Fruit fly (Drosophila melanogaster) whole organism, embryonic: ENCODE measurements around the gene yin.

ENCODE experiments used
- CG10274 ChIP-seq: fragments of 200-800 bp; sonication (Bioruptor generic); optimal IDR thresholded peaks from 3 replicates; lab custom pipeline; 2017; ENCODE audit warnings: missing biosample characterization, mild to moderate bottlenecking, missing genetic modification characterization
- CG10462 ChIP-seq: fragments of 200-800 bp; sonication (Bioruptor generic); optimal IDR thresholded peaks from 2 replicates; lab custom pipeline; 2016; ENCODE audit warnings: missing biosample characterization, missing genetic modification characterization
- CG11398 ChIP-seq: fragments of 200-800 bp; sonication (Bioruptor generic); optimal IDR thresholded peaks from 2 replicates; lab custom pipeline; 2016; ENCODE audit warnings: missing biosample characterization, missing genetic modification characterization
- CG11504 ChIP-seq: fragments of 200-800 bp; sonication (Bioruptor generic); optimal IDR thresholded peaks from 3 replicates; lab custom pipeline; 2019; ENCODE audit warnings: missing biosample characterization, mild to moderate bottlenecking, missing genetic modification characterization, moderate library complexity
- CG12155 ChIP-seq: fragments of 200-800 bp; sonication (Bioruptor generic); optimal IDR thresholded peaks from 3 replicates; lab custom pipeline; 2016; ENCODE audit warnings: missing biosample characterization, missing genetic modification characterization
- CG12659 ChIP-seq: fragments of 200-800 bp; sonication (Bioruptor generic); optimal IDR thresholded peaks from 3 replicates; lab custom pipeline; 2017; ENCODE audit warnings: mild to moderate bottlenecking, missing biosample characterization, missing genetic modification reagents, missing genetic modification characterization
- CG12744 ChIP-seq: fragments of 200-800 bp; sonication (Bioruptor generic); optimal IDR thresholded peaks from 2 replicates; lab custom pipeline; 2016; ENCODE audit warnings: missing biosample characterization, missing genetic modification characterization
- CG17359 ChIP-seq: fragments of 200-800 bp; sonication (Bioruptor generic); optimal IDR thresholded peaks from 3 replicates; lab custom pipeline; 2018; ENCODE audit warnings: missing biosample characterization, mild to moderate bottlenecking, missing genetic modification characterization, moderate library complexity
- CG17802 ChIP-seq: fragments of 200-800 bp; sonication (Bioruptor generic); optimal IDR thresholded peaks from 2 replicates; lab custom pipeline; 2018; ENCODE audit warnings: missing biosample characterization, mild to moderate bottlenecking, missing genetic modification characterization, moderate library complexity
- CG2116 ChIP-seq: fragments of 200-800 bp; sonication (Bioruptor generic); optimal IDR thresholded peaks from 3 replicates; lab custom pipeline; 2018; ENCODE audit warnings: missing biosample characterization, mild to moderate bottlenecking, missing genetic modification characterization
- CG4328 ChIP-seq: fragments of 200-800 bp; sonication (Bioruptor generic); optimal IDR thresholded peaks from 3 replicates; lab custom pipeline; 2017; ENCODE audit warnings: missing biosample characterization, missing genetic modification reagents, missing genetic modification characterization
- CG4360 ChIP-seq: fragments of 200-800 bp; sonication (Bioruptor generic); IDR thresholded peaks from 2 replicates; pipeline ENCODE4 v1.3.6; 2022; ENCODE audit warnings: missing biosample characterization, missing genetic modification characterization
- CG43689 ChIP-seq: fragments of 200-800 bp; sonication (Bioruptor generic); IDR thresholded peaks from 2 replicates; pipeline ENCODE4 v1.3.6; 2022; ENCODE audit warnings: missing biosample characterization, missing genetic modification characterization
- CG5180 ChIP-seq: fragments of 200-800 bp; sonication (Bioruptor generic); optimal IDR thresholded peaks from 3 replicates; lab custom pipeline; 2017; ENCODE audit warnings: missing biosample characterization, missing genetic modification characterization, mild to moderate bottlenecking, moderate library complexity, missing genetic modification reagents
- CG9215 ChIP-seq: fragments of 200-800 bp; sonication (Bioruptor generic); IDR thresholded peaks from 2 replicates; pipeline ENCODE4 v1.3.6; 2022; ENCODE audit warnings: missing biosample characterization, missing genetic modification characterization
- CG9727 ChIP-seq: fragments of 200-800 bp; sonication (Bioruptor generic); optimal IDR thresholded peaks from 3 replicates; lab custom pipeline; 2017; ENCODE audit warnings: missing biosample characterization, mild to moderate bottlenecking, missing genetic modification characterization
- CG9817 ChIP-seq: fragments of 200-800 bp; sonication (Bioruptor generic); optimal IDR thresholded peaks from 2 replicates; lab custom pipeline; 2018; ENCODE audit warnings: missing biosample characterization, mild to moderate bottlenecking, missing genetic modification characterization, moderate library complexity
- CG9932 ChIP-seq: fragments of 200-800 bp; sonication (Bioruptor generic); IDR thresholded peaks from 2 replicates; pipeline ENCODE4 v1.3.6; 2022; ENCODE audit warnings: missing biosample characterization, missing genetic modification characterization
- CrebB ChIP-seq: fragments of 200-800 bp; sonication (Bioruptor generic); optimal IDR thresholded peaks from 3 replicates; lab custom pipeline; 2018; ENCODE audit warnings: missing biosample characterization, mild to moderate bottlenecking, missing genetic modification characterization
- Fer2 ChIP-seq: fragments of 200-800 bp; sonication (Bioruptor generic); optimal IDR thresholded peaks from 2 replicates; lab custom pipeline; 2018; ENCODE audit warnings: missing biosample characterization, mild to moderate bottlenecking, missing genetic modification characterization, moderate library complexity
- Hr78 ChIP-seq, 2 experiments: fragments of 200-800 bp in 1 of 2; fragments of >200 bp in 1 of 2; sonication (Bioruptor generic) in 1 of 2; optimal IDR thresholded peaks; 2 replicates each; lab custom pipeline; 2017 to 2019; ENCODE audit warnings: missing biosample characterization in 2 of 2, missing genetic modification characterization in 2 of 2, mild to moderate bottlenecking in 1 of 2, moderate library complexity in 1 of 2
- Mad ChIP-seq: fragments of 200-800 bp; sonication (Bioruptor generic); optimal IDR thresholded peaks from 2 replicates; lab custom pipeline; 2016; ENCODE audit warnings: missing biosample characterization, missing genetic modification characterization
- NC2β ChIP-seq: fragments of 200-800 bp; sonication (Bioruptor generic); optimal IDR thresholded peaks from 2 replicates; lab custom pipeline; 2016; ENCODE audit warnings: missing biosample characterization, missing genetic modification characterization
- NfI ChIP-seq: fragments of 200-800 bp; sonication (Bioruptor generic); optimal IDR thresholded peaks from 3 replicates; lab custom pipeline; 2018; ENCODE audit warnings: missing biosample characterization, mild to moderate bottlenecking, missing genetic modification characterization, moderate library complexity
- Trl ChIP-seq, 3 experiments: fragments of >200 bp in 2 of 3; fragments of 200-800 bp in 1 of 3; sonication (Bioruptor generic) in 1 of 3; optimal IDR thresholded peaks; 2 replicates in 1 of 3; 3 replicates in 2 of 3; lab custom pipeline; 2016 to 2017; ENCODE audit warnings: missing biosample characterization in 1 of 3, missing genetic modification characterization in 1 of 3
- Xbp1 ChIP-seq: fragments of 200-800 bp; sonication (Bioruptor generic); optimal IDR thresholded peaks from 3 replicates; lab custom pipeline; 2016; ENCODE audit warnings: missing biosample characterization, mild to moderate bottlenecking, missing genetic modification characterization
- aop ChIP-seq: fragments of 200-800 bp; sonication (Bioruptor generic); IDR thresholded peaks from 2 replicates; pipeline ENCODE4 v1.3.6; 2022; ENCODE audit warnings: missing biosample characterization, missing genetic modification characterization
- ato ChIP-seq: fragments of 200-800 bp; sonication (Bioruptor generic); IDR thresholded peaks from 2 replicates; pipeline ENCODE4 v1.3.6; 2022; ENCODE audit warnings: missing biosample characterization, missing genetic modification characterization; ENCODE audit not compliant: partially characterized antibody
- cas ChIP-seq: fragments of 200-800 bp; sonication (Bioruptor generic); IDR thresholded peaks from 2 replicates; pipeline ENCODE4 v1.3.6; 2022; ENCODE audit warnings: missing biosample characterization, missing genetic modification characterization
- crol ChIP-seq: fragments of 200-800 bp; sonication (Bioruptor generic); IDR thresholded peaks from 2 replicates; pipeline ENCODE4 v1.3.6; 2022; ENCODE audit warnings: missing biosample characterization, missing genetic modification characterization
- crp ChIP-seq, 2 experiments: fragments of 200-800 bp; sonication (Bioruptor generic); optimal IDR thresholded peaks; 2 replicates in 1 of 2; 3 replicates in 1 of 2; lab custom pipeline; 2017; ENCODE audit warnings: missing biosample characterization in 2 of 2, missing genetic modification characterization in 2 of 2, mild to moderate bottlenecking in 1 of 2, moderate library complexity in 1 of 2
- danr ChIP-seq: fragments of 200-800 bp; sonication (Bioruptor generic); IDR thresholded peaks from 2 replicates; pipeline ENCODE4 v1.3.6; 2022; ENCODE audit warnings: missing biosample characterization, missing genetic modification characterization
- dmrt11E ChIP-seq: fragments of 200-800 bp; sonication (Bioruptor generic); optimal IDR thresholded peaks from 3 replicates; lab custom pipeline; 2018; ENCODE audit warnings: missing biosample characterization, mild to moderate bottlenecking, missing genetic modification characterization, moderate library complexity
- eyg ChIP-seq: fragments of 200-800 bp; sonication (Bioruptor generic); optimal IDR thresholded peaks from 3 replicates; lab custom pipeline; 2016; ENCODE audit warnings: missing biosample characterization, missing genetic modification characterization
- fru ChIP-seq: fragments of >200 bp; optimal IDR thresholded peaks from 2 replicates; lab custom pipeline; 2017
- gem ChIP-seq: fragments of 200-800 bp; sonication (Bioruptor generic); optimal IDR thresholded peaks from 2 replicates; lab custom pipeline; 2019; ENCODE audit warnings: missing biosample characterization, mild to moderate bottlenecking, missing genetic modification characterization, moderate library complexity
- hth ChIP-seq: fragments of >200 bp; optimal IDR thresholded peaks from 2 replicates; lab custom pipeline; 2017; ENCODE audit warnings: inconsistent platforms
- jigr1 ChIP-seq: fragments of 200-800 bp; sonication (Bioruptor generic); IDR thresholded peaks from 3 replicates; pipeline ENCODE4 v1.3.6; 2022; ENCODE audit warnings: missing biosample characterization, missing genetic modification characterization
- lab ChIP-seq: fragments of 200-800 bp; sonication (Bioruptor generic); optimal IDR thresholded peaks from 3 replicates; lab custom pipeline; 2017; ENCODE audit warnings: missing biosample characterization, missing genetic modification characterization, mild to moderate bottlenecking, moderate library complexity, missing genetic modification reagents
- nau ChIP-seq: fragments of 200-800 bp; sonication (Bioruptor generic); optimal IDR thresholded peaks from 3 replicates; lab custom pipeline; 2017; ENCODE audit warnings: missing biosample characterization, mild to moderate bottlenecking, missing genetic modification characterization, missing genetic modification reagents
- onecut ChIP-seq: fragments of 200-800 bp; sonication (Bioruptor generic); IDR thresholded peaks from 2 replicates; pipeline ENCODE4 v1.3.6; 2022; ENCODE audit warnings: missing biosample characterization, missing genetic modification characterization
- prd ChIP-seq, 3 experiments: fragments of >200 bp in 2 of 3; fragments of 200-800 bp in 1 of 3; sonication (Bioruptor generic) in 1 of 3; optimal IDR thresholded peaks in 2 of 3; IDR thresholded peaks in 1 of 3; 2 replicates in 2 of 3; 3 replicates in 1 of 3; pipeline versions ENCODE4 v1.3.6 to Lab custom; 2017 to 2022; ENCODE audit warnings: missing biosample characterization in 1 of 3, missing genetic modification characterization in 1 of 3
- pros ChIP-seq: fragments of 200-800 bp; sonication (Bioruptor generic); optimal IDR thresholded peaks from 3 replicates; lab custom pipeline; 2019; ENCODE audit warnings: missing biosample characterization, mild to moderate bottlenecking, missing genetic modification characterization, moderate library complexity
- psq ChIP-seq: fragments of 200-800 bp; sonication (Bioruptor generic); optimal IDR thresholded peaks from 2 replicates; lab custom pipeline; 2017; ENCODE audit warnings: missing biosample characterization, missing genetic modification characterization
- row ChIP-seq: fragments of 200-800 bp; sonication (Bioruptor generic); IDR thresholded peaks from 3 replicates; pipeline ENCODE4 v1.3.6; 2022; ENCODE audit warnings: missing biosample characterization, missing genetic modification characterization
- sna ChIP-seq: fragments of 200-800 bp; sonication (Bioruptor generic); IDR thresholded peaks from 2 replicates; pipeline ENCODE4 v1.3.6; 2022; ENCODE audit warnings: missing biosample characterization, missing genetic modification characterization; ENCODE audit not compliant: partially characterized antibody
- unc-4 ChIP-seq: fragments of 200-800 bp; sonication (Bioruptor generic); IDR thresholded peaks from 2 replicates; pipeline ENCODE4 v1.3.6; 2022; ENCODE audit warnings: missing biosample characterization, missing genetic modification characterization; ENCODE audit not compliant: partially characterized antibody
- vvl ChIP-seq: fragments of 200-800 bp; sonication (Bioruptor generic); IDR thresholded peaks from 2 replicates; pipeline ENCODE4 v1.3.6; 2022; ENCODE audit warnings: missing biosample characterization, missing genetic modification characterization

Gene yin

dm6 chrX:3868456-3869023, 3.2 kb downstream of the yin start, which contains the start of gene CG2930 (continued):
- no peak for TF ChIP-seq prd (optimal IDR thresholded peaks at IDR 0.05; lab: Kevin White, UChicago)
- TF ChIP-seq prd (GFP tag; IDR thresholded peaks at IDR 0.05; lab: Robert Waterston, UW): peak; percentile 92
- peak; percentile 76 for TF ChIP-seq CG43689 (GFP tag; lab: Robert Waterston, UW)
- TF ChIP-seq CG17359 (tag; lab: Kevin White, UChicago): peak; percentile 87
- peak; percentile 30; the same call in 1 of the 2 replicates for TF ChIP-seq cas
- peak; percentile 80 for TF ChIP-seq aop (GFP tag; lab: Robert Waterston, UW)
- no peak for TF ChIP-seq pros (GFP tag; lab: Kevin White, UChicago)
- TF ChIP-seq Trl (optimal IDR thresholded peaks at IDR 0.05; lab: Kevin White, UChicago): peak in 1 of 2 experiments; percentile 31
- peak; percentile 67 for TF ChIP-seq Trl (GFP tag; optimal IDR thresholded peaks at IDR 0.05; lab: Kevin White, UChicago)
- TF ChIP-seq Xbp1: peak; percentile 87
- no peak for TF ChIP-seq ato (GFP tag; lab: Robert Waterston, UW)
- TF ChIP-seq CrebB: peak; percentile 63
- peak; percentile 52 for TF ChIP-seq crol
- TF ChIP-seq CG12155 (GFP tag; lab: Kevin White, UChicago): peak; percentile 65
- 0 out of 2 replicates have a peak, but pooled peaks have one; percentile 35 for TF ChIP-seq CG9932 (GFP tag; lab: Robert Waterston, UW)
- TF ChIP-seq unc-4: no peak
- peak in 1 of 2 experiments; percentile 35 for TF ChIP-seq Hr78 (GFP tag; optimal IDR thresholded peaks at IDR 0.05; lab: Kevin White, UChicago)
- TF ChIP-seq lab (GFP tag; lab: Kevin White, UChicago): peak; percentile 86
- no peak; the same call in 1 of the 3 replicates for TF ChIP-seq jigr1 (GFP tag; lab: Robert Waterston, UW)
- TF ChIP-seq CG10462: peak; percentile 75
- TF ChIP-seq CG4328 (GFP tag; lab: Kevin White, UChicago): no peak
- peak; percentile 82 for TF ChIP-seq NC2β (GFP tag; lab: Kevin White, UChicago)
- TF ChIP-seq vvl (GFP tag; lab: Robert Waterston, UW): peak; percentile 96
- peak in 1 of 2 experiments; percentile 38 for TF ChIP-seq crp (GFP tag; optimal IDR thresholded peaks at IDR 0.05; lab: Kevin White, UChicago)
- peak; percentile 86 for TF ChIP-seq row (GFP tag; lab: Robert Waterston, UW)
- TF ChIP-seq CG9215 (GFP tag; lab: Robert Waterston, UW): peak; percentile 63
- peak; percentile 68 for TF ChIP-seq CG10274 (GFP tag; lab: Kevin White, UChicago)
- TF ChIP-seq CG4360: peak; percentile 53; the same call in 1 of the 2 replicates
- no peak for TF ChIP-seq CG11398 (GFP tag; lab: Kevin White, UChicago)
- TF ChIP-seq hth (lab: Kevin White, UChicago): no peak
- TF ChIP-seq sna (GFP tag; lab: Robert Waterston, UW): no peak
- TF ChIP-seq Fer2 (tag; lab: Kevin White, UChicago): no peak
- no peak for TF ChIP-seq fru
- TF ChIP-seq psq (GFP tag; lab: Kevin White, UChicago): peak; percentile 58
- TF ChIP-seq CG11504 (tag; lab: Kevin White, UChicago): peak; percentile 88
- peak; percentile 90 for TF ChIP-seq gem (tag; lab: Kevin White, UChicago)
- TF ChIP-seq onecut: peak; percentile 85
- TF ChIP-seq NfI (GFP tag; lab: Kevin White, UChicago): peak; percentile 85
- TF ChIP-seq danr (GFP tag; lab: Robert Waterston, UW): peak; percentile 69
- TF ChIP-seq CG17802: peak; percentile 80
- peak; percentile 82 for TF ChIP-seq dmrt11E (tag; lab: Kevin White, UChicago)
- peak; percentile 73 for TF ChIP-seq nau (GFP tag; lab: Kevin White, UChicago)
- TF ChIP-seq CG9727 (GFP tag; lab: Kevin White, UChicago): peak; percentile 79
- peak; percentile 51 for TF ChIP-seq CG12744 (GFP tag; lab: Kevin White, UChicago)
- peak; percentile 59 for TF ChIP-seq CG9817 (tag; lab: Kevin White, UChicago)
- peak; percentile 63 for TF ChIP-seq CG5180
- TF ChIP-seq eyg: peak; percentile 47
- TF ChIP-seq CG12659 (GFP tag; lab: Kevin White, UChicago): peak; percentile 74
- peak; percentile 23 for TF ChIP-seq CG2116 (GFP tag; lab: Kevin White, UChicago)
- TF ChIP-seq Mad: peak; percentile 74
